Worm (Caenorhabditis elegans) whole organism, L4 larva: Measurements from ENCODE around the gene ears-2.

ENCODE experiments used
- D1046.2 ChIP-seq: fragments of 200-800 bp; sonication (Bioruptor generic); IDR thresholded peaks from 2 replicates; pipeline ENCODE4 v1.3.6; 2022; ENCODE audit warnings: missing genetic modification characterization, missing compliant biosample characterization
- F37D6.2 ChIP-seq: sonication (generic microtip); optimal IDR thresholded peaks from 2 replicates; lab custom pipeline; 2016; ENCODE audit warnings: mild to moderate bottlenecking, missing genetic modification characterization, missing compliant biosample characterization
- R02D3.7 ChIP-seq: fragments of 150-350 bp; sonication (generic microtip); optimal IDR thresholded peaks from 3 replicates; lab custom pipeline; 2014; ENCODE audit warnings: missing biosample characterization, missing genetic modification characterization
- T20F7.1 ChIP-seq: fragments of 200-800 bp; sonication (Bioruptor generic); optimal IDR thresholded peaks from 2 replicates; lab custom pipeline; 2018; ENCODE audit warnings: mild to moderate bottlenecking, missing genetic modification characterization, missing compliant biosample characterization
- aha-1 ChIP-seq: fragments of 150-350 bp; peaks from one replicate; lab custom pipeline; 2014; ENCODE audit warnings: missing biosample characterization, missing genetic modification characterization
- ama-1 ChIP-seq: fragments of 150-350 bp; optimal IDR thresholded peaks from 2 replicates; lab custom pipeline; 2014; ENCODE audit warnings: inconsistent platforms, mixed read lengths
- attf-4 ChIP-seq: sonication (generic microtip); optimal IDR thresholded peaks from 3 replicates; lab custom pipeline; 2017; ENCODE audit warnings: missing biosample characterization, missing genetic modification characterization
- ceh-28 ChIP-seq: fragments of 150-350 bp; optimal IDR thresholded peaks from 2 replicates; lab custom pipeline; 2014; ENCODE audit warnings: missing biosample characterization, missing genetic modification reagents, missing genetic modification characterization
- ceh-32 ChIP-seq: sonication (generic microtip); optimal IDR thresholded peaks from 2 replicates; lab custom pipeline; 2016; ENCODE audit warnings: mild to moderate bottlenecking, missing genetic modification characterization, missing compliant biosample characterization; ENCODE audit not compliant: poor library complexity
- ceh-44 ChIP-seq: fragments of 200-800 bp; sonication (Bioruptor generic); IDR thresholded peaks from 2 replicates; pipeline ENCODE4 v1.3.6; 2022; ENCODE audit warnings: missing genetic modification reagents, missing genetic modification characterization, missing compliant biosample characterization
- daf-16 ChIP-seq, 3 experiments: sonication (generic microtip); optimal IDR thresholded peaks; 2 replicates each; lab custom pipeline; 2016 to 2017; ENCODE audit warnings: missing genetic modification characterization in 3 of 3, missing genetic modification reagents in 3 of 3, mild to moderate bottlenecking in 2 of 3, missing compliant biosample characterization in 2 of 3, missing biosample characterization in 1 of 3, moderate library complexity in 1 of 3
- dmd-6 ChIP-seq: fragments of 200-800 bp; sonication (Bioruptor generic); IDR thresholded peaks from 2 replicates; pipeline ENCODE4 v1.3.6; 2022; ENCODE audit warnings: missing genetic modification reagents, missing genetic modification characterization, missing compliant biosample characterization
- dpl-1 ChIP-seq: fragments of 150-350 bp; optimal IDR thresholded peaks from 2 replicates; lab custom pipeline; 2014; ENCODE audit warnings: missing biosample characterization, missing genetic modification reagents, missing genetic modification characterization
- duxl-1 ChIP-seq: sonication (generic microtip); optimal IDR thresholded peaks from 2 replicates; lab custom pipeline; 2016; ENCODE audit warnings: mild to moderate bottlenecking, missing genetic modification characterization, moderate library complexity, missing compliant biosample characterization; ENCODE audit not compliant: poor library complexity
- dve-1 ChIP-seq: sonication (generic microtip); optimal IDR thresholded peaks from 2 replicates; lab custom pipeline; 2017; ENCODE audit warnings: antibody characterized with exemption, mild to moderate bottlenecking, missing genetic modification characterization, missing compliant biosample characterization; ENCODE audit not compliant: insufficient read depth
- egl-27 ChIP-seq: sonication (generic microtip); optimal IDR thresholded peaks from 3 replicates; lab custom pipeline; 2017; ENCODE audit warnings: missing biosample characterization, missing genetic modification reagents, missing genetic modification characterization
- fkh-10 ChIP-seq: fragments of 150-350 bp; optimal IDR thresholded peaks from 2 replicates; lab custom pipeline; 2014; ENCODE audit warnings: missing biosample characterization, missing genetic modification reagents, missing genetic modification characterization
- hif-1 ChIP-seq, 2 experiments: sonication (generic microtip); optimal IDR thresholded peaks; 2 replicates each; lab custom pipeline; 2016 to 2017; ENCODE audit warnings: missing compliant biosample characterization in 2 of 2, missing genetic modification characterization in 2 of 2, missing genetic modification reagents in 2 of 2, missing genotype in 2 of 2, mild to moderate bottlenecking in 1 of 2
- hlh-11 ChIP-seq: fragments of 200-800 bp; sonication (Bioruptor generic); optimal IDR thresholded peaks from 2 replicates; lab custom pipeline; 2018; ENCODE audit warnings: mild to moderate bottlenecking, missing genetic modification characterization, missing compliant biosample characterization
- hlh-30 ChIP-seq: sonication (generic microtip); optimal IDR thresholded peaks from 2 replicates; lab custom pipeline; 2017; ENCODE audit warnings: antibody characterized with exemption, mild to moderate bottlenecking, missing genetic modification characterization, missing compliant biosample characterization; ENCODE audit not compliant: insufficient read depth
- hmg-1.1 ChIP-seq: fragments of 200-800 bp; sonication (Bioruptor generic); IDR thresholded peaks from 2 replicates; pipeline ENCODE4 v1.3.6; 2022; ENCODE audit warnings: missing genetic modification reagents, missing genetic modification characterization, missing compliant biosample characterization
- lin-1 ChIP-seq: fragments of 200-800 bp; sonication (Bioruptor generic); IDR thresholded peaks from 2 replicates; pipeline ENCODE4 v1.3.6; 2022; ENCODE audit warnings: missing genetic modification reagents, missing genetic modification characterization, missing compliant biosample characterization
- lin-38 ChIP-seq: fragments of 200-800 bp; sonication (Bioruptor generic); IDR thresholded peaks from 2 replicates; pipeline ENCODE4 v1.3.6; 2022; ENCODE audit warnings: missing genetic modification reagents, missing genetic modification characterization, missing compliant biosample characterization
- lsy-2 ChIP-seq, 2 experiments: fragments of 150-350 bp in 1 of 2; sonication (generic microtip) in 1 of 2; optimal IDR thresholded peaks; 2 replicates each; lab custom pipeline; 2014 to 2017; ENCODE audit warnings: missing biosample characterization in 2 of 2, missing genetic modification characterization in 2 of 2
- madf-9 ChIP-seq: fragments of 200-800 bp; sonication (Bioruptor generic); conservative IDR thresholded peaks from 2 replicates; pipeline ENCODE4 v1.3.6; 2022; ENCODE audit warnings: missing genetic modification reagents, missing genetic modification characterization, missing compliant biosample characterization
- mdl-1 ChIP-seq, 2 experiments: fragments of 150-350 bp in 1 of 2; sonication (generic microtip) in 1 of 2; optimal IDR thresholded peaks; 2 replicates each; lab custom pipeline; 2014 to 2017; ENCODE audit warnings: missing biosample characterization in 2 of 2, missing genetic modification characterization in 2 of 2
- mdt-29 ChIP-seq: fragments of 200-800 bp; sonication (Bioruptor generic); IDR thresholded peaks from 2 replicates; pipeline ENCODE4 v1.3.6; 2022; ENCODE audit warnings: missing genetic modification reagents, missing genetic modification characterization, missing compliant biosample characterization
- mep-1 ChIP-seq: fragments of 150-350 bp; sonication (generic microtip); optimal IDR thresholded peaks from 3 replicates; lab custom pipeline; 2014; ENCODE audit warnings: missing biosample characterization, missing genetic modification characterization
- mes-2 ChIP-seq: sonication (generic microtip); optimal IDR thresholded peaks from 2 replicates; lab custom pipeline; 2016; ENCODE audit warnings: missing genotype, mild to moderate bottlenecking, missing genetic modification characterization, missing compliant biosample characterization; ENCODE audit not compliant: poor library complexity, severe bottlenecking
- nhr-102 ChIP-seq: sonication (generic microtip); optimal IDR thresholded peaks from 2 replicates; lab custom pipeline; 2016; ENCODE audit warnings: mild to moderate bottlenecking, missing genetic modification characterization, moderate library complexity, missing compliant biosample characterization
- nhr-11 ChIP-seq: fragments of 150-350 bp; optimal IDR thresholded peaks from 2 replicates; lab custom pipeline; 2014; ENCODE audit warnings: missing biosample characterization, missing genetic modification characterization
- nhr-28 ChIP-seq: fragments of 150-350 bp; optimal IDR thresholded peaks from 2 replicates; lab custom pipeline; 2014; ENCODE audit warnings: missing biosample characterization, missing genetic modification characterization
- nhr-48 ChIP-seq: sonication (generic microtip); optimal IDR thresholded peaks from 2 replicates; lab custom pipeline; 2016; ENCODE audit warnings: mild to moderate bottlenecking, missing genetic modification characterization, missing compliant biosample characterization
- nhr-6 ChIP-seq: fragments of 150-350 bp; optimal IDR thresholded peaks from 2 replicates; lab custom pipeline; 2014; ENCODE audit warnings: missing biosample characterization, missing genetic modification characterization
- nhr-77 ChIP-seq: fragments of 150-350 bp; optimal IDR thresholded peaks from 2 replicates; lab custom pipeline; 2014; ENCODE audit warnings: missing biosample characterization, missing genetic modification characterization
- pha-4 ChIP-seq, 2 experiments: fragments of 150-350 bp in 1 of 2; fragments of 200-800 bp in 1 of 2; sonication (Bioruptor generic) in 1 of 2; IDR thresholded peaks in 1 of 2; optimal IDR thresholded peaks in 1 of 2; 2 replicates each; pipeline versions ENCODE4 v1.3.6 to Lab custom; 2014 to 2022; ENCODE audit warnings: missing genetic modification characterization in 2 of 2, missing genetic modification reagents in 2 of 2, missing biosample characterization in 1 of 2, missing compliant biosample characterization in 1 of 2
- pqm-1 ChIP-seq: sonication (generic microtip); optimal IDR thresholded peaks from 2 replicates; lab custom pipeline; 2017; ENCODE audit warnings: missing biosample characterization, missing genetic modification characterization
- rbr-2 ChIP-seq: sonication (generic microtip); optimal IDR thresholded peaks from 2 replicates; lab custom pipeline; 2016; ENCODE audit warnings: missing genotype, missing genetic modification characterization, missing compliant biosample characterization
- sdz-12 ChIP-seq: fragments of 200-800 bp; sonication (Bioruptor generic); optimal IDR thresholded peaks from 2 replicates; lab custom pipeline; 2018; ENCODE audit warnings: mild to moderate bottlenecking, missing genetic modification characterization, missing compliant biosample characterization
- snpc-1.2 ChIP-seq: fragments of 200-800 bp; sonication (Bioruptor generic); IDR thresholded peaks from 2 replicates; pipeline ENCODE4 v1.3.6; 2022; ENCODE audit warnings: missing genetic modification reagents, missing genetic modification characterization, missing compliant biosample characterization
- snpc-4 ChIP-seq: fragments of 150-350 bp; optimal IDR thresholded peaks from 2 replicates; lab custom pipeline; 2014; ENCODE audit warnings: missing biosample characterization, missing genetic modification characterization
- unc-130 ChIP-seq: sonication (generic microtip); optimal IDR thresholded peaks from 2 replicates; lab custom pipeline; 2016; ENCODE audit warnings: missing genetic modification reagents, missing genetic modification characterization, missing compliant biosample characterization
- unc-39 ChIP-seq: sonication (generic microtip); optimal IDR thresholded peaks from 2 replicates; lab custom pipeline; 2017; ENCODE audit warnings: missing biosample characterization, missing genetic modification characterization
- unc-62 ChIP-seq, 3 experiments: fragments of 150-350 bp in 1 of 3; sonication (generic microtip); optimal IDR thresholded peaks in 2 of 3; peaks in 1 of 3; 1 replicate in 1 of 3; 2 replicates in 2 of 3; lab custom pipeline; 2014 to 2017; ENCODE audit warnings: missing biosample characterization in 3 of 3, missing genetic modification characterization in 3 of 3, missing genetic modification reagents in 3 of 3, missing genotype in 1 of 3
- ztf-7 ChIP-seq: fragments of 150-350 bp; optimal IDR thresholded peaks from 2 replicates; lab custom pipeline; 2014; ENCODE audit warnings: missing biosample characterization, missing genetic modification characterization

ears-2 gene

DNA sequence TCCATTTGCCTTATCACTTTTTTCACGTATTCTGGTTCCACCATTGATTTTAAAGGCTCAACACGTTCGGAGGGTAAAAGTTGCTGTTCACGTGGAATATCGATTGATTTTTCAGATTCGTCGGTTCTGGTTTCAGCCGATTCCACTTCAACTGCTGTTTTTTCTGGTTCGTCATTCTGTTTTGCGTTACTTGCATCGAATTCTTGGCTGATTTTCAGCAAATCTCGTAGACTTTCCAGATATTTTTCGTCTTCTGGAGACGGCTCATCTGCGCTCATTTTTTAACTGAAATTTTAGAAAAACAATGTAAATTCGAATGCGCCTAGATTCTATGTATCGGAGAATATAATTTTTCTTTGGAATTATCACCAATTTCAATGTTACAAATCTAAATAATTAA is 29.4 kb upstream of the ears-2 start, which contains the start of gene eri-1:
eri-1 (minus strand) TSS at position 285 of the 400 bp plus-strand sequence.
- TF ChIP-seq dmd-6 (GFP tag; lab: Robert Waterston, UW), result no peak
- no peak for TF ChIP-seq mep-1 (tag; lab: Kevin White, UChicago)
- TF ChIP-seq snpc-1.2 (GFP tag; lab: Robert Waterston, UW), result peak; percentile 24; the same call in 1 of the 2 replicates
- no peak for TF ChIP-seq unc-39 (tag; lab: Kevin White, UChicago)
- peak; percentile 0 for TF ChIP-seq mes-2 (tag; lab: Kevin White, UChicago)
- no peak for TF ChIP-seq mdl-1 (tag; optimal IDR thresholded peaks at IDR 0.05; lab: Kevin White, UChicago)
- no peak for TF ChIP-seq ceh-28 (tag; lab: Kevin White, UChicago)
- 0 out of 2 replicates have a peak, but pooled peaks have one; percentile 12 for TF ChIP-seq mdt-29 (GFP tag; lab: Robert Waterston, UW)
- no peak for TF ChIP-seq snpc-4 (tag; lab: Kevin White, UChicago)
- peak; percentile 13 for TF ChIP-seq aha-1 (tag; lab: Kevin White, UChicago)
- peak; percentile 6 for TF ChIP-seq ama-1 (lab: Kevin White, UChicago)

DNA sequence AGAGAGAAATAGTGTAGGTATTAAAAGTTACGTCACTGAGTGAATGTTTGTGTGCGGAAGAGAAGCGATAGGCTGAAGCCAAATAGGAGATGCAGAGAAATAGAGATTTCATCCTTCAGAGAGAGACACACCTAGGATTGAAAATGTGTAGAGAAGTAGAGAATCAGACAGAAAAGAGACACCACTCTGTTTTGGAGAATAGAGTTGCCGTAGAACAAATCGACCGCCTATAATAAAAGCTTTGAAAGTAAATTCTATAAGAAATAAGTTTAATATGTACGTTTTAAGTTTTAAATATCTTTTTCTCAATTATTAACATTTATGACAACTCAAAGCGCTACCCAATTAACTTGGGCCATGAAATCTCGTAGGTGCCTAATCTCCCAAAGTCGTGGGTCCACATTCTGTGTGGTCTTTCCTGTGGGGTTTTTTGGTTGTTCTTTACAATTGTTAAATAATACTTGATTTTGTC is 20.2 kb upstream of the ears-2 start, which contains the start of gene T07A9.12:
T07A9.12 (plus strand) TSS at position 448 of the 472 bp plus-strand sequence.
- TF ChIP-seq lsy-2 (tag; optimal IDR thresholded peaks at IDR 0.05; lab: Kevin White, UChicago) (peak; percentile 37 to 79), sdz-12 (GFP tag; lab: Kevin White, UChicago) (no peak), nhr-102 (tag; lab: Kevin White, UChicago) (peak; percentile 4), hlh-30 (tag; lab: Kevin White, UChicago) (peak; percentile 47), rbr-2 (tag; lab: Kevin White, UChicago) (peak; percentile 67), attf-4 (tag; lab: Kevin White, UChicago) (no peak), daf-16 (GFP tag; optimal IDR thresholded peaks at IDR 0.05; lab: Kevin White, UChicago) (no peak), daf-16 (tag; optimal IDR thresholded peaks at IDR 0.05; lab: Kevin White, UChicago) (peak; percentile 42), egl-27 (tag; lab: Kevin White, UChicago) (no peak), hlh-11 (tag; lab: Kevin White, UChicago) (peak; percentile 80), D1046.2 (GFP tag; lab: Robert Waterston, UW) (no peak), duxl-1 (peak; percentile 55), pqm-1 (peak; percentile 42), nhr-77 (tag; lab: Kevin White, UChicago) (peak; percentile 28), fkh-10 (GFP tag; lab: Kevin White, UChicago) (peak; percentile 58), dmd-6 (GFP tag; lab: Robert Waterston, UW) (peak; percentile 59), lin-38 (peak; percentile 57), F37D6.2 (tag; lab: Kevin White, UChicago) (peak; percentile 12), dve-1 (tag; lab: Kevin White, UChicago) (peak; percentile 97), mep-1 (tag; lab: Kevin White, UChicago) (peak; percentile 83), unc-62 (GFP tag; optimal IDR thresholded peaks at IDR 0.05 in 1 of 2; lab: Kevin White, UChicago) (peak in 1 of 2 experiments; percentile 9), unc-62 (tag; optimal IDR thresholded peaks at IDR 0.05; lab: Kevin White, UChicago) (no peak), nhr-6 (tag; lab: Kevin White, UChicago) (peak; percentile 66), nhr-48 (tag; lab: Kevin White, UChicago) (peak; percentile 43), ceh-44 (GFP tag; lab: Robert Waterston, UW) (no peak), mes-2 (tag; lab: Kevin White, UChicago) (peak; percentile 87), hmg-1.1 (GFP tag; lab: Robert Waterston, UW) (peak; percentile 85), unc-130 (GFP tag; lab: Kevin White, UChicago) (peak; percentile 3), ztf-7 (tag; lab: Kevin White, UChicago) (peak; percentile 63), ceh-32 (tag; lab: Kevin White, UChicago) (no peak), nhr-11 (tag; lab: Kevin White, UChicago) (peak; percentile 73), T20F7.1 (peak; percentile 47), lin-1 (GFP tag; lab: Robert Waterston, UW) (0 out of 2 replicates have a peak, but pooled peaks have one; percentile 11), nhr-28 (peak; percentile 79), madf-9 (GFP tag; lab: Robert Waterston, UW) (no peak), mdl-1 (tag; optimal IDR thresholded peaks at IDR 0.05; lab: Kevin White, UChicago) (peak; percentile 38 to 48), pha-4 (GFP tag; IDR thresholded peaks at IDR 0.05; lab: Robert Waterston, UW) (peak; percentile 39; the same call in 1 of the 2 replicates), pha-4 (tag; optimal IDR thresholded peaks at IDR 0.05; lab: Kevin White, UChicago) (peak; percentile 18), R02D3.7 (tag; lab: Kevin White, UChicago) (no peak), dpl-1 (GFP tag; lab: Kevin White, UChicago) (peak; percentile 68), hif-1 (tag; optimal IDR thresholded peaks at IDR 0.05; lab: Kevin White, UChicago) (peak in 1 of 2 experiments; percentile 78)
